Fruit fly (Drosophila melanogaster): Measurements from ENCODE around the gene CG14879.

The CG14879 gene

DNA sequence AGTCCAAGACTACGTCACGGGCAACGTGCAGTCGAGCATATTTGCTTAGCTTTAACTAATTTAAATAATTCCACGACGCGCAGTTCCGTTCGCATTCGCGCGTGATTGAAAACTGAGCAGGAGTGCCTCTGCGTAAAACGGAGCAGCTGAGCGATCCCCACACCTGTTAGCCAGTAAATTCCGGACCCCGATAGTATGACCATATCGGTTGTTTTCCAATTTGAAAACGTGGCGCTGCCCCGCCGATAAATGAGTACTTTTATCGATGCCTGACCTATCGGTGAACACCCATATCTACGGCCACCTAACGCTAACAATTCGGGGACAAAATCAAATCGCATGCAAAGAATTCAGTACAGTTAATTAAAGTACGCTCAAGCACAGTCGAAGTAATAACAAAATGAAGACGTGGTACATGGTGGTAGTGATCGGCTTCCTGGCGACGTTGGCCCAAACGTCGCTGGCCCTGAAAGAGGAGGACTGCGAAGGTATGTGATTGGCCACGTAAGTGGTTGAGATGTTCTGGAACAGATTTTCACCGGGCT is at the start of gene CG14879, which contains the start of gene Manf:
Gene CG14879, minus strand, starts transcription at position 116 of the 545 bp plus-strand sequence.
Gene Manf, plus strand, starts transcription at position 294 of the 545 bp plus-strand sequence.
- TF ChIP-seq Sin3A (optimal IDR thresholded peaks at IDR 0.05): no peak
- TF ChIP-seq ttk (optimal IDR thresholded peaks at IDR 0.05): no peak
- no peak for TF ChIP-seq Myc (optimal IDR thresholded peaks at IDR 0.05)
- no peak for TF ChIP-seq h (optimal IDR thresholded peaks at IDR 0.05)
- no peak for TF ChIP-seq psq (optimal IDR thresholded peaks at IDR 0.05)
- TF ChIP-seq insv (optimal IDR thresholded peaks at IDR 0.05): no peak

DNA sequence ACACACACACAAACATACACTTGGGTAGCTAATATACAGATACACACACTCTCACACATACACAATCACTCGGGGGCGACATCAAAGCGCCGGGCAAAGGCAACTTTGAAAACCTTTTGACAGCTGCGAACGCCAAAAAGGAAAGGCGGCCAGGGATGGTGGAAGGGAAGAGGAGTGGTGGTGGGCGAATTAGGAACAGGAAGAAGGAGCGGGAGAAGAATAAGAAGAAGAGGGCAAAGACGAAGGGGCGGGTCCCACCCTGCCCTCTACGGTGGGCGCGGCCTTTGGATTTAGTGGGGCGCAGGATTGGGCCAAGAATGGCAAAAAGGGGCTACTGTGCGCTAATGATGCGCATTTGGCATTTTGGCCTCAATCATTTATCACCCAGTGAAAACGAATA is 47.5 kb upstream of the CG14879 start:
- TF ChIP-seq insv (optimal IDR thresholded peaks at IDR 0.05) (no peak), Myc (optimal IDR thresholded peaks at IDR 0.05) (no peak), ttk (optimal IDR thresholded peaks at IDR 0.05) (no peak), Sin3A (optimal IDR thresholded peaks at IDR 0.05) (no peak), psq (optimal IDR thresholded peaks at IDR 0.05) (no peak), h (optimal IDR thresholded peaks at IDR 0.05) (no peak)

DNA sequence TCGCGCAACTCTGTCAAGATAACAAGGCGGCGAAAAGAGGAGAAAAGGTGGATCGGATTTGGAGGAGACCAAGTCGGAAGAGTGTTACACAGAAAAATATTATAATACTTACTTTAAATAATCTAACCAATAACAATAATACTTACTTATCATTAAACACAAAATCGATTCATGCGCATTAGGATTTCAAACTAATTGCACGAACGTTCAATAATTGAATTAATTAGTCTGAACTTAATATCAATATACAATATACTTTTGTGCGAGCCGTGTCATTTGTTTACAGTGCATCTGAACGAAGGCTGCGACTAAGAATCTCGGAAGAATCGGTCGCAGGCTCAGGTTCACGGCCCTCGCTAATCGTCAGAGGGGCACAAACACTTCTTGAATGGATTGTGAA is 46.4 kb upstream of the CG14879 start:
- no peak for TF ChIP-seq insv (optimal IDR thresholded peaks at IDR 0.05)
- no peak for TF ChIP-seq ttk (optimal IDR thresholded peaks at IDR 0.05)
- TF ChIP-seq Myc (optimal IDR thresholded peaks at IDR 0.05): no peak
- TF ChIP-seq Sin3A (optimal IDR thresholded peaks at IDR 0.05): no peak
- no peak for TF ChIP-seq psq (optimal IDR thresholded peaks at IDR 0.05)
- TF ChIP-seq h (optimal IDR thresholded peaks at IDR 0.05): no peak

DNA sequence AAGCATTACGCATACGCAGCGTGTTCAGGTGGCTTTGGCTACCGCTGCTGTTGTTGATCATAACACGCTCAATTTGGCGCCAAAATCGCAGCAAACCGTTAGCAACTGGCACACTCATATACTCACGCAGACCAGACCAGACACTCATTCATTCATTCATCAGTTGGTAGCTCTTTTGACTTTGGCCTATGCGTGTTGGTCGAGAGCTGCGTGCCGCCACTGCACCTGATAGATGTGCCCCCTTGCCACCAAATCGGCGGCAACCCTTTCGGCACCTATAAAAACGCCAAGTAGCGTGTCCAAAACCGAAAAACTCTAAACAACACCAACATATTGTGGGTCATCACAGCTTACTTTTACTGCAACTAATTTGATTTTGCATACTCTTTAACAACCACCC is 45.5 kb upstream of the CG14879 start:
- TF ChIP-seq Myc (optimal IDR thresholded peaks at IDR 0.05): no peak
- TF ChIP-seq ttk (optimal IDR thresholded peaks at IDR 0.05): no peak
- TF ChIP-seq psq (optimal IDR thresholded peaks at IDR 0.05): no peak
- no peak for TF ChIP-seq h (optimal IDR thresholded peaks at IDR 0.05)
- no peak for TF ChIP-seq Sin3A (optimal IDR thresholded peaks at IDR 0.05)
- no peak for TF ChIP-seq insv (optimal IDR thresholded peaks at IDR 0.05)

dm6 chr3R:16389117-16389516 is 40.1 kb upstream of the CG14879 start:
- no peak for TF ChIP-seq ttk (optimal IDR thresholded peaks at IDR 0.05)
- TF ChIP-seq h (optimal IDR thresholded peaks at IDR 0.05): no peak
- no peak for TF ChIP-seq Myc (optimal IDR thresholded peaks at IDR 0.05)
- no peak for TF ChIP-seq insv (optimal IDR thresholded peaks at IDR 0.05)
- no peak for TF ChIP-seq psq (optimal IDR thresholded peaks at IDR 0.05)
- no peak for TF ChIP-seq Sin3A (optimal IDR thresholded peaks at IDR 0.05)

DNA sequence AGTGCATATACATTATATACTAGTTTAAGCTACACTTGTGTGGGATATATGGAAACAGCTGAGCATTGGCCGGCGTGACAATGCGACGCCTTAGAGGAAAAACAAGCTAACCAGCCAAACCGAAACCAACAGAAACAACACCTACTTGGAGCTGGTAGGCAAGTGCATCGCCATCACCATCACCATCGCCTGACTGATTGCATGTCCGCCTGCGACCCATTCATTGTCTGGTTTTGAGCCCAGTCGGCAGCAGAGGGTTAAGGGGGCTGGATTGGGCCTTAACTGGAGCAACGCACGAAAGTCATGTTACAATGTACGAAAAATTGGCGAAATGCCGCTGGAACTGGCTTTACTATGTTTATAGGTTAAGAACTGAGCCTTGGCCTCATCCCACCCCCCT is 38.0 kb upstream of the CG14879 start:
- TF ChIP-seq h (optimal IDR thresholded peaks at IDR 0.05) (no peak), ttk (optimal IDR thresholded peaks at IDR 0.05) (no peak), psq (optimal IDR thresholded peaks at IDR 0.05) (no peak), Sin3A (optimal IDR thresholded peaks at IDR 0.05) (no peak), Myc (optimal IDR thresholded peaks at IDR 0.05) (no peak), insv (optimal IDR thresholded peaks at IDR 0.05) (no peak)

DNA sequence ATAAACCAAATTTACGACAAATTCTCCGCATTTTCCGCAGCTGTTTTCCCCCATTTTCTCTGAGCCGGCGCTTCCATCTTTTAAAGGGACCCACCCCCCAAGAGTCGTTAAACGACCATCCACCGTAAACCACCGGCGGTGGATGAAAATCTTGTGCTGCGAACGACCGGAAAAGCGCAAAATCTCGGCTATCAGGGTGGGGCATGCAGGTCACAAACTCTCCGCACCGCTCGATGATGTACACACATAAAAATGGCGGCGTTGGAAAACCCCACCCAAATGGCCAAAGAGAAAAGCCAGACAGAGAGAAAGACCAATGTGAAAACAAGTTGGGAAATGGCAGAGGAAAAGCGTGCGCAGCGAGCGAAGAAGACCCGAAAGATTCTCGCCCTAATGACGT is 36.6 kb upstream of the CG14879 start:
- TF ChIP-seq insv (optimal IDR thresholded peaks at IDR 0.05) (no peak), psq (optimal IDR thresholded peaks at IDR 0.05) (no peak), ttk (optimal IDR thresholded peaks at IDR 0.05) (no peak), h (optimal IDR thresholded peaks at IDR 0.05) (no peak), Myc (optimal IDR thresholded peaks at IDR 0.05) (no peak), Sin3A (optimal IDR thresholded peaks at IDR 0.05) (no peak)

- TF ChIP-seq Myc (optimal IDR thresholded peaks at IDR 0.05) (no peak), psq (optimal IDR thresholded peaks at IDR 0.05) (no peak), ttk (optimal IDR thresholded peaks at IDR 0.05) (no peak), h (optimal IDR thresholded peaks at IDR 0.05) (no peak), Sin3A (optimal IDR thresholded peaks at IDR 0.05) (no peak), insv (optimal IDR thresholded peaks at IDR 0.05) (no peak)
These were observed 25.1 kb upstream of the CG14879 start for dm6 chr3R:16374101-16374500.

dm6 chr3R:16370433-16370832 is 21.4 kb upstream of the CG14879 start, which contains the start of gene CG10317:
Gene CG10317 (minus strand): TSS chr3R:16370533.
- TF ChIP-seq Myc (optimal IDR thresholded peaks at IDR 0.05) (no peak), insv (optimal IDR thresholded peaks at IDR 0.05) (no peak), psq (optimal IDR thresholded peaks at IDR 0.05) (no peak), Sin3A (optimal IDR thresholded peaks at IDR 0.05) (no peak)

dm6 chr3R:16368288-16368687 is 19.3 kb upstream of the CG14879 start, which contains the start of gene js:
Gene js (minus strand): TSS chr3R:16368306.
- TF ChIP-seq Myc (optimal IDR thresholded peaks at IDR 0.05) (no peak), ttk (optimal IDR thresholded peaks at IDR 0.05) (no peak), Sin3A (optimal IDR thresholded peaks at IDR 0.05) (no peak), psq (optimal IDR thresholded peaks at IDR 0.05) (no peak), insv (optimal IDR thresholded peaks at IDR 0.05) (no peak), h (optimal IDR thresholded peaks at IDR 0.05) (no peak)

- TF ChIP-seq psq (optimal IDR thresholded peaks at IDR 0.05) (no peak), insv (optimal IDR thresholded peaks at IDR 0.05) (no peak), Myc (optimal IDR thresholded peaks at IDR 0.05) (no peak), Sin3A (optimal IDR thresholded peaks at IDR 0.05) (no peak), ttk (optimal IDR thresholded peaks at IDR 0.05) (no peak)
These were observed 11.0 kb upstream of the CG14879 start, which contains the start of gene CG42446 for dm6 chr3R:16360008-16360407. Gene CG42446 (minus strand): TSS chr3R:16360108.

DNA sequence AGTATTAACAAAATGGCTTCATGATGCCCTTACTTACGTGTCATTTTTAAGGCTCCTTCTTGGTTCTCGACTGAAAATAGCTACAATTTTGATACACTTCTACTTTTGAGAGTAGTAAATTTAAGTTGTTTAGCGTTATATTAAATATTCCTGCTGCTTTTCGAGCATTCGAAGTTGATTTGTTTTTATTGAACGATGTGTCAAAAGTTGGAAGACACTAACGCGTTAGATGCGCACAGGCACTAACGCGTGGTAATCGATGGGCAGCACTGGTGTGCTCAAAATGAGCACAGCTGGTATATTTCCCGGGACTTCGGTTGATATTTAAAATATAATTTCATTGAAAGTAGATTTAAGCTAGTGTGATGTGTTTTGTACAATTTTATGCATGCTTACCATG is 10.1 kb upstream of the CG14879 start, which contains the start of gene CG17931:
Gene CG17931, minus strand, starts transcription at position 369 of the 400 bp plus-strand sequence.
- TF ChIP-seq Myc (optimal IDR thresholded peaks at IDR 0.05): no peak
- TF ChIP-seq insv (optimal IDR thresholded peaks at IDR 0.05): no peak
- TF ChIP-seq psq (optimal IDR thresholded peaks at IDR 0.05): no peak
- no peak for TF ChIP-seq ttk (optimal IDR thresholded peaks at IDR 0.05)
- TF ChIP-seq h (optimal IDR thresholded peaks at IDR 0.05): no peak
- no peak for TF ChIP-seq Sin3A (optimal IDR thresholded peaks at IDR 0.05)

DNA sequence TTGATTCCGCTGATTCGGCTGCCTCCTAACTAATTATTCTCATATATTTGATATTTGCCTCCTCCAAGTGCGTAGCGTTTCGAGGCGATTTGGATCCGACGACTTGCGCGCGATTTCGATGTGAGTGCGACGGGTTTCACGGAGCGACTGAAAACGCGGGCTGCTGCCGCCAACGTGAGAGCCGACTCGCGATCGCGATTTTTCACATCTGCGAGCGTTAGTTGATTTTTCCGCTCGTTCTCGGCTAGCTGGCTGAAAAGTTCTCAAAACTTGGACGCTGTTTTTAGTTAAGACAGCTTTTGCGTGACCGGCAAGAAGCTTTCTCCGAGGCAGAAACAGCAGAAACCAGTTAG is 7.8 kb upstream of the CG14879 start, which contains the start of gene CG10311:
Gene CG10311, minus strand, starts transcription at position 153 of the 353 bp plus-strand sequence.
- TF ChIP-seq Sin3A (optimal IDR thresholded peaks at IDR 0.05): no peak
- no peak for TF ChIP-seq psq (optimal IDR thresholded peaks at IDR 0.05)
- TF ChIP-seq ttk (optimal IDR thresholded peaks at IDR 0.05): no peak
- no peak for TF ChIP-seq Myc (optimal IDR thresholded peaks at IDR 0.05)
- TF ChIP-seq insv (optimal IDR thresholded peaks at IDR 0.05): no peak
- TF ChIP-seq h (optimal IDR thresholded peaks at IDR 0.05): no peak

Measured in Kc167 (cell line).